Fruit fly (Drosophila melanogaster) whole organism, pupa: ENCODE results near the gene CG6790.

Experiments used
- CG13204 ChIP-seq: fragments of 200-800 bp; sonication (Bioruptor generic); optimal IDR thresholded peaks from 2 replicates; lab custom pipeline; 2018; ENCODE audit warnings: missing biosample characterization, mild to moderate bottlenecking, missing genetic modification characterization, moderate library complexity
- CG15710 ChIP-seq: fragments of 200-800 bp; sonication (Bioruptor generic); optimal IDR thresholded peaks from 2 replicates; lab custom pipeline; 2018; ENCODE audit warnings: missing biosample characterization, mild to moderate bottlenecking, missing genetic modification characterization, moderate library complexity
- CG34367 ChIP-seq: fragments of 200-800 bp; sonication (Bioruptor generic); optimal IDR thresholded peaks from 2 replicates; lab custom pipeline; 2018; ENCODE audit warnings: missing biosample characterization, mild to moderate bottlenecking, missing genetic modification characterization
- CG4496 ChIP-seq: fragments of 200-800 bp; sonication (Bioruptor generic); IDR thresholded peaks from 3 replicates; pipeline ENCODE4 v1.3.6; 2022; ENCODE audit warnings: missing biosample characterization, missing genetic modification characterization
- EcR ChIP-seq: fragments of 200-800 bp; sonication (Bioruptor generic); optimal IDR thresholded peaks from 3 replicates; lab custom pipeline; 2019; ENCODE audit warnings: missing biosample characterization, missing genetic modification characterization, mild to moderate bottlenecking, moderate library complexity, missing genetic modification reagents

dm6 chr3R:11571408-11571807 lies 7.1 kb downstream of the CG6790 start:
- TF ChIP-seq CG13204 (GFP tag; lab: Kevin White, UChicago) (no peak), CG15710 (tag; lab: Kevin White, UChicago) (no peak), CG34367 (tag; lab: Kevin White, UChicago) (no peak), CG4496 (GFP tag; lab: Robert Waterston, UW) (no peak), EcR (no peak)
